Fruit fly (Drosophila melanogaster): ENCODE results near the gene CG33710.
A peak's percentile ranks its signal among the peaks of the same experiment; 100 is the strongest.

- TF ChIP-seq CG5204 (GFP tag; optimal IDR thresholded peaks at IDR 0.05) (no peak), CG33017 (tag; optimal IDR thresholded peaks at IDR 0.05) (no peak), kay (GFP tag; ENCODE audit: borderline replicate concordance) (peak; percentile 92), cnc (optimal IDR thresholded peaks at IDR 0.05) (no peak), tj (GFP tag; optimal IDR thresholded peaks at IDR 0.05) (no peak), CG14711 (tag; optimal IDR thresholded peaks at IDR 0.05) (no peak), Mnt (GFP tag; optimal IDR thresholded peaks at IDR 0.05) (no peak), ovo (GFP tag; optimal IDR thresholded peaks at IDR 0.05) (no peak)
These were observed 47.2 kb downstream of the CG33710 start for dm6 chr3L:19905427-19905826.
